Fruit fly (Drosophila melanogaster) whole organism, embryonic: Measurements from ENCODE around the gene CG42814.

ENCODE experiments used
- Ada2b ChIP-seq: fragments of 200-800 bp; sonication (Bioruptor generic); IDR thresholded peaks from 2 replicates; pipeline ENCODE4 v1.3.6; 2022; ENCODE audit warnings: missing biosample characterization, missing genetic modification characterization
- B-H2 ChIP-seq: fragments of 200-800 bp; sonication (Bioruptor generic); optimal IDR thresholded peaks from 2 replicates; lab custom pipeline; 2018; ENCODE audit warnings: missing biosample characterization, mild to moderate bottlenecking, missing genetic modification characterization
- CG11560 ChIP-seq: fragments of 200-800 bp; sonication (Bioruptor generic); IDR thresholded peaks from 3 replicates; pipeline ENCODE4 v1.3.6; 2022; ENCODE audit warnings: missing biosample characterization, missing genetic modification characterization
- CG1233 ChIP-seq: fragments of 200-800 bp; sonication (Bioruptor generic); optimal IDR thresholded peaks from 4 replicates; lab custom pipeline; 2018; ENCODE audit warnings: missing biosample characterization, mild to moderate bottlenecking, missing genetic modification characterization
- CG12391 ChIP-seq: fragments of 200-800 bp; sonication (Bioruptor generic); optimal IDR thresholded peaks from 3 replicates; lab custom pipeline; 2018; ENCODE audit warnings: missing biosample characterization, mild to moderate bottlenecking, missing genetic modification characterization, moderate library complexity
- CG12659 ChIP-seq: fragments of 200-800 bp; sonication (Bioruptor generic); optimal IDR thresholded peaks from 3 replicates; lab custom pipeline; 2017; ENCODE audit warnings: mild to moderate bottlenecking, missing biosample characterization, missing genetic modification reagents, missing genetic modification characterization
- CG13424 ChIP-seq: fragments of 200-800 bp; sonication (Bioruptor generic); optimal IDR thresholded peaks from 2 replicates; lab custom pipeline; 2019; ENCODE audit warnings: missing biosample characterization, mild to moderate bottlenecking, missing genetic modification characterization, moderate library complexity
- CG17359 ChIP-seq: fragments of 200-800 bp; sonication (Bioruptor generic); optimal IDR thresholded peaks from 3 replicates; lab custom pipeline; 2018; ENCODE audit warnings: missing biosample characterization, mild to moderate bottlenecking, missing genetic modification characterization, moderate library complexity
- CG2120 ChIP-seq: fragments of 200-800 bp; sonication (Bioruptor generic); optimal IDR thresholded peaks from 3 replicates; lab custom pipeline; 2016; ENCODE audit warnings: missing biosample characterization, missing genetic modification characterization
- CG31388 ChIP-seq: fragments of 200-800 bp; sonication (Bioruptor generic); optimal IDR thresholded peaks from 2 replicates; lab custom pipeline; 2016; ENCODE audit warnings: missing biosample characterization, missing genetic modification characterization
- CG34224 ChIP-seq: fragments of 200-800 bp; sonication (Bioruptor generic); IDR thresholded peaks from 3 replicates; pipeline ENCODE4 v1.3.6; 2022; ENCODE audit warnings: missing biosample characterization, missing genetic modification characterization; ENCODE audit not compliant: partially characterized antibody
- CG34422 ChIP-seq: fragments of 200-800 bp; sonication (Bioruptor generic); IDR thresholded peaks from 3 replicates; pipeline ENCODE4 v1.3.6; 2022; ENCODE audit warnings: missing biosample characterization, missing genetic modification characterization
- CG3847 ChIP-seq: fragments of 200-800 bp; sonication (Bioruptor generic); IDR thresholded peaks from 2 replicates; pipeline ENCODE4 v1.3.6; 2022; ENCODE audit warnings: missing biosample characterization, missing genetic modification characterization
- CG43689 ChIP-seq: fragments of 200-800 bp; sonication (Bioruptor generic); IDR thresholded peaks from 2 replicates; pipeline ENCODE4 v1.3.6; 2022; ENCODE audit warnings: missing biosample characterization, missing genetic modification characterization
- CG4820 ChIP-seq: fragments of 200-800 bp; sonication (Bioruptor generic); optimal IDR thresholded peaks from 3 replicates; lab custom pipeline; 2016; ENCODE audit warnings: missing biosample characterization, missing genetic modification characterization
- CG7357 ChIP-seq: fragments of 200-800 bp; sonication (Bioruptor generic); IDR thresholded peaks from 3 replicates; pipeline ENCODE4 v1.3.6; 2022; ENCODE audit warnings: missing biosample characterization, missing genetic modification characterization
- CG8944 ChIP-seq: fragments of 200-800 bp; sonication (Bioruptor generic); optimal IDR thresholded peaks from 3 replicates; lab custom pipeline; 2016; ENCODE audit warnings: missing biosample characterization, missing genetic modification characterization
- CG9876 ChIP-seq: fragments of 200-800 bp; sonication (Bioruptor generic); optimal IDR thresholded peaks from 2 replicates; lab custom pipeline; 2016; ENCODE audit warnings: missing biosample characterization, missing genetic modification characterization
- CrebB ChIP-seq: fragments of 200-800 bp; sonication (Bioruptor generic); optimal IDR thresholded peaks from 3 replicates; lab custom pipeline; 2018; ENCODE audit warnings: missing biosample characterization, mild to moderate bottlenecking, missing genetic modification characterization
- D ChIP-seq, 2 experiments: fragments of 200-800 bp in 1 of 2; fragments of >200 bp in 1 of 2; sonication (Bioruptor generic) in 1 of 2; optimal IDR thresholded peaks; 2 replicates in 1 of 2; 3 replicates in 1 of 2; lab custom pipeline; 2017; ENCODE audit warnings: mild to moderate bottlenecking in 1 of 2, missing biosample characterization in 1 of 2, missing genetic modification characterization in 1 of 2, missing genetic modification reagents in 1 of 2
- Dip2 ChIP-seq: fragments of 200-800 bp; sonication (Bioruptor generic); IDR thresholded peaks from 2 replicates; pipeline ENCODE4 v1.3.6; 2022; ENCODE audit warnings: missing biosample characterization, missing genetic modification characterization
- Dp ChIP-seq: fragments of 200-800 bp; sonication (Bioruptor generic); optimal IDR thresholded peaks from 2 replicates; lab custom pipeline; 2018; ENCODE audit warnings: missing biosample characterization, mild to moderate bottlenecking, missing genetic modification characterization, moderate library complexity
- Ets97D ChIP-seq: fragments of 200-800 bp; sonication (Bioruptor generic); optimal IDR thresholded peaks from 3 replicates; lab custom pipeline; 2016; ENCODE audit warnings: missing biosample characterization, missing genetic modification characterization
- HmgZ ChIP-seq: fragments of 200-800 bp; sonication (Bioruptor generic); optimal IDR thresholded peaks from 2 replicates; lab custom pipeline; 2018; ENCODE audit warnings: missing biosample characterization, mild to moderate bottlenecking, missing genetic modification characterization
- Hr39 ChIP-seq: fragments of >200 bp; optimal IDR thresholded peaks from 2 replicates; lab custom pipeline; 2017
- Mes4 ChIP-seq: fragments of 200-800 bp; sonication (Bioruptor generic); optimal IDR thresholded peaks from 2 replicates; lab custom pipeline; 2016; ENCODE audit warnings: missing biosample characterization, missing genetic modification characterization
- NFAT ChIP-seq: fragments of 200-800 bp; sonication (Bioruptor generic); IDR thresholded peaks from 2 replicates; pipeline ENCODE4 v1.3.6; 2022; ENCODE audit warnings: missing biosample characterization, missing genetic modification characterization
- Neu2 ChIP-seq: fragments of 200-800 bp; sonication (Bioruptor generic); optimal IDR thresholded peaks from 3 replicates; lab custom pipeline; 2016; ENCODE audit warnings: missing biosample characterization, missing genetic modification characterization, borderline replicate concordance
- NfI ChIP-seq: fragments of 200-800 bp; sonication (Bioruptor generic); optimal IDR thresholded peaks from 3 replicates; lab custom pipeline; 2018; ENCODE audit warnings: missing biosample characterization, mild to moderate bottlenecking, missing genetic modification characterization, moderate library complexity
- Ravus ChIP-seq: fragments of 200-800 bp; sonication (Bioruptor generic); IDR thresholded peaks from 2 replicates; pipeline ENCODE4 v1.3.6; 2022; ENCODE audit warnings: missing biosample characterization, missing genetic modification characterization
- ac ChIP-seq: fragments of 200-800 bp; sonication (Bioruptor generic); optimal IDR thresholded peaks from 3 replicates; lab custom pipeline; 2017; ENCODE audit warnings: missing biosample characterization, mild to moderate bottlenecking, missing genetic modification characterization
- ara ChIP-seq: fragments of 200-800 bp; sonication (Bioruptor generic); IDR thresholded peaks from 2 replicates; pipeline ENCODE4 v1.3.6; 2022; ENCODE audit warnings: missing biosample characterization, missing genetic modification characterization
- ash1 ChIP-seq: fragments of 200-800 bp; sonication (Bioruptor generic); optimal IDR thresholded peaks from 2 replicates; lab custom pipeline; 2018; ENCODE audit warnings: missing biosample characterization, mild to moderate bottlenecking, missing genetic modification characterization
- bigmax ChIP-seq: fragments of 200-800 bp; sonication (Bioruptor generic); optimal IDR thresholded peaks from 2 replicates; lab custom pipeline; 2018; ENCODE audit warnings: missing biosample characterization, mild to moderate bottlenecking, missing genetic modification characterization
- corto ChIP-seq: fragments of 200-800 bp; sonication (Bioruptor generic); optimal IDR thresholded peaks from 2 replicates; lab custom pipeline; 2016; ENCODE audit warnings: missing biosample characterization, mild to moderate bottlenecking, missing genetic modification characterization, moderate library complexity
- dimm ChIP-seq: fragments of 200-800 bp; sonication (Bioruptor generic); IDR thresholded peaks from 2 replicates; pipeline ENCODE4 v1.3.6; 2022; ENCODE audit warnings: missing biosample characterization, missing genetic modification characterization
- dmrt11E ChIP-seq: fragments of 200-800 bp; sonication (Bioruptor generic); optimal IDR thresholded peaks from 3 replicates; lab custom pipeline; 2018; ENCODE audit warnings: missing biosample characterization, mild to moderate bottlenecking, missing genetic modification characterization, moderate library complexity
- esg ChIP-seq: fragments of 200-800 bp; sonication (Bioruptor generic); conservative IDR thresholded peaks from 2 replicates; pipeline ENCODE4 v1.3.6; 2022; ENCODE audit warnings: missing biosample characterization, missing genetic modification characterization
- grau ChIP-seq: fragments of 200-800 bp; optimal IDR thresholded peaks from 3 replicates; lab custom pipeline; 2019; ENCODE audit warnings: missing biosample characterization, mild to moderate bottlenecking, missing genetic modification characterization, moderate library complexity
- grn ChIP-seq: fragments of 200-800 bp; sonication (Bioruptor generic); optimal IDR thresholded peaks from 3 replicates; lab custom pipeline; 2017; ENCODE audit warnings: missing biosample characterization, missing genetic modification characterization
- jigr1 ChIP-seq: fragments of 200-800 bp; sonication (Bioruptor generic); IDR thresholded peaks from 3 replicates; pipeline ENCODE4 v1.3.6; 2022; ENCODE audit warnings: missing biosample characterization, missing genetic modification characterization
- luna ChIP-seq: fragments of 200-800 bp; sonication (Bioruptor generic); optimal IDR thresholded peaks from 2 replicates; lab custom pipeline; 2016; ENCODE audit warnings: missing biosample characterization, missing genetic modification characterization
- nau ChIP-seq: fragments of 200-800 bp; sonication (Bioruptor generic); optimal IDR thresholded peaks from 3 replicates; lab custom pipeline; 2017; ENCODE audit warnings: missing biosample characterization, mild to moderate bottlenecking, missing genetic modification characterization, missing genetic modification reagents
- ranshi ChIP-seq: fragments of 200-800 bp; sonication (Bioruptor generic); IDR thresholded peaks from 2 replicates; pipeline ENCODE4 v1.3.6; 2022; ENCODE audit warnings: missing biosample characterization, missing genetic modification characterization
- slbo ChIP-seq: fragments of 200-800 bp; sonication (Bioruptor generic); IDR thresholded peaks from 2 replicates; pipeline ENCODE4 v1.3.6; 2022; ENCODE audit warnings: missing biosample characterization, missing genetic modification characterization
- stwl ChIP-seq: fragments of 200-800 bp; sonication (Bioruptor generic); optimal IDR thresholded peaks from 3 replicates; lab custom pipeline; 2018; ENCODE audit warnings: missing biosample characterization, mild to moderate bottlenecking, missing genetic modification characterization, moderate library complexity
- tna ChIP-seq: fragments of 200-800 bp; sonication (Bioruptor generic); IDR thresholded peaks from 2 replicates; pipeline ENCODE4 v1.3.6; 2022; ENCODE audit warnings: missing biosample characterization, missing genetic modification characterization; ENCODE audit not compliant: partially characterized antibody
- wor ChIP-seq: fragments of 200-800 bp; sonication (Bioruptor generic); IDR thresholded peaks from 2 replicates; pipeline ENCODE4 v1.3.6; 2022; ENCODE audit warnings: missing biosample characterization, missing genetic modification characterization
- zen ChIP-seq: fragments of 200-800 bp; sonication (Bioruptor generic); optimal IDR thresholded peaks from 3 replicates; lab custom pipeline; 2018; ENCODE audit warnings: missing biosample characterization, mild to moderate bottlenecking, missing genetic modification characterization, moderate library complexity

CG42814 gene

DNA sequence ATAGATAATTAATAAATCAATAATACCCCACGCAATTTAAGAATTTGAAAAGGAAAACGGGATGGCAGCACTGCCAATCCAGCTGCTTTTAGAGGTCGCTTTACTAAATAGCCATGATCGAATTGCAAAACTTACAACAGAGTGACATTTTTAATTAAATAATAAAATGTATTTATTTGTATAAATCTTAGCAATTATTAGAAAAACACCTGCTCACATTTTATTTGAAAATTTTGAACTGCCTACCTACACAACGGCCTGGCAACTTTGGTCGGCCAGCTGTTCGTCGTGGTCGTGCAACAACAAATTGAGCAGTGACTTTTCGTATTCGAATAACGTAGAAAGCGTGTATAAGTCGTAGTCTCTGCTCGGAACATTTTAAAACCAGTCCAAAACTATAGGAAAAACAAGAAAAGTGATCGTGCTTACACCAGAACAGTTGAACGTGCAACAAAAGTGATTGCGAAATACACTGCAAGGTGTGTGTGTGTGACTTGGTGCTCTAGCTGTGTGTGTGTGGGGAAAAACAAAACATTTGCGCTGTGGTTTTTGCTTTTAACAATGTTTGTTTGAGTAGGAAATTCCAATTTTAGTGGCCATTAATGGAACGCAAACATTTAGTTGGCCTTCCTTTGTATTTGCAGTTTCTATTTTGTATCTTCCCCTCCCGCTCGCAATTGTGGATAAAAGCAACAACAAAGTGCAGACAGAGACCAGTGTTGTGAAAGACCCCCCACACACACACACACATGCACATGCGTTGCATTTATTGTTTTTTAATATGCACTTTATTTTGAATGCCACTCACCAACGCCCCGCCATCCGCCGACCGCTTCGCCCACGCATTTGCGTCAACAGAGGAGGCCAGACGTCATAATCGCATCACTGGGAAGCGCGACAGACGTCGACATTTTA lies 45.5 kb upstream of the CG42814 start, which contains the start of gene CG5938 (continued):
- TF ChIP-seq esg (GFP tag; lab: Robert Waterston, UW) (0 out of 2 replicates have a peak, but pooled peaks have one; percentile 23), CG7357 (GFP tag; lab: Robert Waterston, UW) (no peak), CG34224 (GFP tag; lab: Robert Waterston, UW) (peak; percentile 38; the same call in 2 of the 3 replicates), wor (no peak), D (optimal IDR thresholded peaks at IDR 0.05; lab: Kevin White, UChicago) (no peak), D (GFP tag; optimal IDR thresholded peaks at IDR 0.05; lab: Kevin White, UChicago) (no peak), grn (GFP tag; lab: Kevin White, UChicago) (no peak), CG43689 (GFP tag; lab: Robert Waterston, UW) (no peak), CG31388 (GFP tag; lab: Kevin White, UChicago) (no peak), NFAT (GFP tag; lab: Robert Waterston, UW) (no peak), Ada2b (GFP tag; lab: Robert Waterston, UW) (peak; percentile 6; the same call in 1 of the 2 replicates), Dp (GFP tag; lab: Kevin White, UChicago) (peak; percentile 66), Hr39 (lab: Kevin White, UChicago) (no peak), jigr1 (GFP tag; lab: Robert Waterston, UW) (no peak), ara (no peak), grau (peak; percentile 41), bigmax (GFP tag; lab: Kevin White, UChicago) (no peak), CG17359 (tag; lab: Kevin White, UChicago) (peak; percentile 24), zen (tag; lab: Kevin White, UChicago) (peak; percentile 34), nau (GFP tag; lab: Kevin White, UChicago) (no peak), CG12391 (tag; lab: Kevin White, UChicago) (peak; percentile 47), tna (no peak), CG4820 (GFP tag; lab: Kevin White, UChicago) (no peak), ranshi (no peak), luna (no peak), B-H2 (GFP tag; lab: Kevin White, UChicago) (peak; percentile 46), stwl (tag; lab: Kevin White, UChicago) (peak; percentile 51), Ravus (GFP tag; lab: Robert Waterston, UW) (no peak), CG9876 (GFP tag; lab: Kevin White, UChicago) (no peak), NfI (GFP tag; lab: Kevin White, UChicago) (peak; percentile 47), CG2120 (GFP tag; lab: Kevin White, UChicago) (peak; percentile 20), CG3847 (peak; percentile 44), Mes4 (GFP tag; lab: Kevin White, UChicago) (no peak), corto (GFP tag; lab: Kevin White, UChicago) (no peak), Dip2 (GFP tag; lab: Robert Waterston, UW) (no peak), CG12659 (GFP tag; lab: Kevin White, UChicago) (peak; percentile 35), slbo (GFP tag; lab: Robert Waterston, UW) (peak; percentile 32; the same call in 1 of the 2 replicates), CG13424 (tag; lab: Kevin White, UChicago) (peak; percentile 52), HmgZ (tag; lab: Kevin White, UChicago) (peak; percentile 55), dmrt11E (tag; lab: Kevin White, UChicago) (peak; percentile 13), CrebB (no peak), CG34422 (GFP tag; lab: Robert Waterston, UW) (peak; percentile 30; the same call in 1 of the 3 replicates), dimm (GFP tag; lab: Robert Waterston, UW) (no peak), CG11560 (tag; lab: Robert Waterston, UW) (no peak), CG8944 (GFP tag; lab: Kevin White, UChicago) (no peak), CG1233 (GFP tag; lab: Kevin White, UChicago) (no peak), Neu2 (no peak), Ets97D (no peak), ash1 (no peak), ac (no peak)
